Worm (Caenorhabditis elegans): ENCODE results near the gene F58F12.3.

The F58F12.3 gene

DNA sequence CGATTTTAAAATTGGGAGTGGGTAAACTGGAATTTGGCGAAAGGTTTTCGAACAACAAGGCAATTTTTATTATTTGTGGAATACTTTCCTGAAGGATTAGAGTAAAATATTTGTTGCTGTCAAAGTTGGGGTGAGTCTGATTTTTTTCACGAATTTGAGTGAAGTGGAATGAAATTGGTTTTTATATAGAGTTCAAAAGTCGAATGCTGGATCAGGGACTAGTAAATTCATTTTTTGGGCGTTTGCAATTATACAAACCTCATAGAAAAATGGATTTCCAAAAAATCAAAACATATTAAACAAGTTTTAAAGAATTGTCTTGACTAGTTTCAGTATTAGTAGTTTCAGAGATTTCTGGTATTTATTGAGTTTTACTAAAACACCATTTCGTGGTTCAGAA lies 51.1 kb downstream of the F58F12.3 start, which contains the start of gene C32D5.7:
Gene C32D5.7, minus strand, starts transcription at position 101 of the 400 bp plus-strand sequence.
- TF ChIP-seq B0336.3 (GFP tag; IDR thresholded peaks at IDR 0.05) = no peak
- no peak for TF ChIP-seq rpc-1 (optimal IDR thresholded peaks at IDR 0.05)
- no peak for TF ChIP-seq rpc-1 (tag; optimal IDR thresholded peaks at IDR 0.05)
- no peak for TF ChIP-seq attf-6 (GFP tag; IDR thresholded peaks at IDR 0.05)
- TF ChIP-seq D2030.7 (GFP tag; IDR thresholded peaks at IDR 0.05) = no peak
- no peak for TF ChIP-seq hmg-20 (GFP tag; IDR thresholded peaks at IDR 0.05)
- no peak for TF ChIP-seq repo-1 (tag; optimal IDR thresholded peaks at IDR 0.05)
- no peak for TF ChIP-seq bed-2 (GFP tag; IDR thresholded peaks at IDR 0.05)
- TF ChIP-seq ztf-6 (GFP tag; IDR thresholded peaks at IDR 0.05) = no peak
- no peak for TF ChIP-seq snpc-1.1 (tag; optimal IDR thresholded peaks at IDR 0.05; ENCODE audit: insufficient read depth)
- TF ChIP-seq ztf-22 (GFP tag; optimal IDR thresholded peaks at IDR 0.05) = no peak
- TF ChIP-seq dpl-1 (GFP tag; optimal IDR thresholded peaks at IDR 0.05) = no peak
- TF ChIP-seq xnd-1 (tag; optimal IDR thresholded peaks at IDR 0.05) = no peak
- TF ChIP-seq somi-1 (GFP tag; optimal IDR thresholded peaks at IDR 0.05) = no peak
- no peak for TF ChIP-seq aptf-2 (GFP tag; conservative IDR thresholded peaks at IDR 0.05)
- TF ChIP-seq B0019.2 (GFP tag; conservative IDR thresholded peaks at IDR 0.05) = no peak
- TF ChIP-seq gei-17 (GFP tag; optimal IDR thresholded peaks at IDR 0.05) = no peak
- TF ChIP-seq snpc-1.3 (tag; optimal IDR thresholded peaks at IDR 0.05; ENCODE audit: insufficient read depth) = no peak
- no peak for TF ChIP-seq ceh-58 (GFP tag; IDR thresholded peaks at IDR 0.05)
- no peak for TF ChIP-seq cebp-1 (GFP tag; IDR thresholded peaks at IDR 0.05)
- no peak for TF ChIP-seq cebp-1 (tag; optimal IDR thresholded peaks at IDR 0.05)
- TF ChIP-seq attf-3 (GFP tag; conservative IDR thresholded peaks at IDR 0.05) = no peak

- no peak for TF ChIP-seq K12H6.12 (tag; optimal IDR thresholded peaks at IDR 0.05)
- no peak for TF ChIP-seq nhr-27 (tag; optimal IDR thresholded peaks at IDR 0.05)
- TF ChIP-seq F49E8.2 (tag; optimal IDR thresholded peaks at IDR 0.05; ENCODE audit: insufficient read depth) = no peak
- no peak for TF ChIP-seq efl-1 (GFP tag; optimal IDR thresholded peaks at IDR 0.05)
- no peak for TF ChIP-seq pbrm-1 (GFP tag; IDR thresholded peaks at IDR 0.05)
- TF ChIP-seq F37B4.10 (GFP tag; IDR thresholded peaks at IDR 0.05) = no peak
- no peak for TF ChIP-seq F33H1.4 (GFP tag; IDR thresholded peaks at IDR 0.05)
- TF ChIP-seq ceh-91 (GFP tag; IDR thresholded peaks at IDR 0.05) = no peak
- no peak for TF ChIP-seq mel-28 (tag; optimal IDR thresholded peaks at IDR 0.05; ENCODE audit: borderline replicate concordance)
- no peak for TF ChIP-seq C17E4.6 (GFP tag; IDR thresholded peaks at IDR 0.05)
- TF ChIP-seq F39B2.1 (GFP tag; IDR thresholded peaks at IDR 0.05) = no peak
- TF ChIP-seq unc-62 (GFP tag; optimal IDR thresholded peaks at IDR 0.05) = no peak
- no peak for TF ChIP-seq lsl-1 (GFP tag; optimal IDR thresholded peaks at IDR 0.05)
- TF ChIP-seq nhr-80 (tag; optimal IDR thresholded peaks at IDR 0.05) = no peak
- no peak for TF ChIP-seq attf-5 (GFP tag; optimal IDR thresholded peaks at IDR 0.05)
- no peak for TF ChIP-seq lin-26 (GFP tag; IDR thresholded peaks at IDR 0.05)
These were observed 51.6 kb downstream of the F58F12.3 start for ce11 chrII:6339511-6339910.
